Worm (Caenorhabditis elegans) whole organism, midembryonic: ENCODE data around the gene ZC53.1.

Experiments
- T22C8.4 ChIP-seq: fragments of 200-800 bp; sonication (Bioruptor generic); IDR thresholded peaks from 2 replicates; pipeline ENCODE4 v1.3.6; 2022; ENCODE audit warnings: missing genetic modification characterization, missing compliant biosample characterization
- cog-1 ChIP-seq: sonication (generic microtip); optimal IDR thresholded peaks from 2 replicates; lab custom pipeline; 2016; ENCODE audit warnings: missing genetic modification characterization, missing compliant biosample characterization
- flt-1 ChIP-seq: fragments of 200-800 bp; sonication (Bioruptor generic); IDR thresholded peaks from 2 replicates; pipeline ENCODE4 v1.3.6; 2022; ENCODE audit warnings: missing genetic modification characterization, missing compliant biosample characterization
- med-1 ChIP-seq: sonication (generic microtip); optimal IDR thresholded peaks from 2 replicates; lab custom pipeline; 2017; ENCODE audit warnings: missing genetic modification characterization, mild to moderate bottlenecking, missing compliant biosample characterization, antibody characterized with exemption, missing genetic modification reagents; ENCODE audit not compliant: insufficient read depth

DNA sequence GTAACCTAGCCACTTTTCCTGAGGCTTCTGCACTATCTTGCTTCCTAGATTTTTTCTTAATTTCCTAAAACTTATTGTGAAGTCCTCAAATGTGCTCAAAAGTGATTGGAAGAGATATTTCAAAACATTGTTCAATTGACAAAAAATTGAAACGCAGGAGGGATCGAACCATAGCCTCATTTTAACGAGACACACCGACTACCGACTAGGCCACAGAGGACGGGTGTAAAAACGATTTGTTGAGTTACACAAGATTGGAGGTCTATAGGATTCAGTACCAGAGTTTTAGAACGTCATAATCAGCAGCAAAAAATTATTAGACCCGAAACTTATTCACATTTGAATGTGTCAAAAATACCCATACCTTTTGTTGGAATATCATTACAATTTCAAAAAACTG is 26.1 kb upstream of the ZC53.1 start:
- TF ChIP-seq T22C8.4 (no peak), med-1 (GFP tag; lab: Kevin White, UChicago) (no peak), flt-1 (GFP tag; lab: Robert Waterston, UW) (no peak), cog-1 (tag; lab: Kevin White, UChicago) (no peak)
